Fruit fly (Drosophila melanogaster) whole organism, pupa: ENCODE results near the gene His2Av.

Experiments used
- CG10348 ChIP-seq: fragments of 200-800 bp; sonication (Bioruptor generic); IDR thresholded peaks from 2 replicates; pipeline ENCODE4 v1.3.6; 2022; ENCODE audit warnings: missing biosample characterization, missing genetic modification characterization
- CG9948 ChIP-seq: fragments of 200-800 bp; sonication (Bioruptor generic); optimal IDR thresholded peaks from 2 replicates; lab custom pipeline; 2018; ENCODE audit warnings: missing biosample characterization, mild to moderate bottlenecking, missing genetic modification characterization, moderate library complexity
- D1 ChIP-seq: fragments of 200-800 bp; sonication (Bioruptor generic); optimal IDR thresholded peaks from 2 replicates; lab custom pipeline; 2018; ENCODE audit warnings: missing biosample characterization, mild to moderate bottlenecking, missing genetic modification characterization, moderate library complexity

DNA sequence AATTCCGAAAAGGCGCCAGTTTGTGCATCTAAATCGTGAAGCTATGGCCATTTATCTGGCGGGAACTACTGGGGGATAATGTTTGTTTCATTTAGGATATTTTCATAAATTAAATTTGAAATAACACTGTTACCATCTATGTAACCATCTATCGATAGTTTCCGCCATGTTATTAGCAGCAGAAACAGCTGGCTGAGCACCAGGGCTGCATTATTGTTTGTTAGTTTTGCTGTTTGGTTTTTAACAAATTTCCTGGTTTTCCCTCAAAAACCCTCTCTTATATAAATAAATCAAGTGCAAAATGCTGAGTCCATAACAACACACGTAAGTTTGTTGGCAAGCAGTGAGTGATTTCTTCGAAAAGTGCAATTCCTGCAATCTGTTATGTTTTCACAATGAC, 9.7 kb downstream of the His2Av start, which contains the start of gene CG5500:
- TF ChIP-seq CG10348 (GFP tag; lab: Robert Waterston, UW) (no peak), D1 (tag; lab: Kevin White, UChicago) (no peak), CG9948 (tag; lab: Kevin White, UChicago) (no peak)
